Worm (Caenorhabditis elegans): Measurements from ENCODE around the gene C39H7.4.

ce11 chrIV:5627056-5627455 is 12.6 kb upstream of the C39H7.4 start, which contains the start of gene srsx-14:
- TF ChIP-seq nhr-90 (tag; optimal IDR thresholded peaks at IDR 0.05; ENCODE audit: poor library complexity) (no peak), C16A3.4 (tag; optimal IDR thresholded peaks at IDR 0.05) (no peak), alr-1 (tag; optimal IDR thresholded peaks at IDR 0.05; ENCODE audit: borderline replicate concordance) (no peak)
